Fruit fly (Drosophila melanogaster) whole organism, prepupa: ENCODE results near the gene elB.

Experiments
- Blimp-1 ChIP-seq: fragments of 200-800 bp; sonication (Bioruptor generic); optimal IDR thresholded peaks from 3 replicates; lab custom pipeline; 2017; ENCODE audit warnings: missing biosample characterization, missing genetic modification characterization, mild to moderate bottlenecking, moderate library complexity, missing genetic modification reagents
- CG10669 ChIP-seq: fragments of 200-800 bp; sonication (Bioruptor generic); optimal IDR thresholded peaks from 3 replicates; lab custom pipeline; 2018; ENCODE audit warnings: missing biosample characterization, mild to moderate bottlenecking, missing genetic modification characterization, moderate library complexity
- CG11294 ChIP-seq: fragments of 200-800 bp; sonication (Bioruptor generic); IDR thresholded peaks from 2 replicates; pipeline ENCODE4 v1.3.6; 2022; ENCODE audit warnings: missing biosample characterization, missing genetic modification characterization
- CG11762 ChIP-seq: fragments of 200-800 bp; sonication (Bioruptor generic); optimal IDR thresholded peaks from 3 replicates; lab custom pipeline; 2016; ENCODE audit warnings: missing biosample characterization, missing genetic modification characterization; ENCODE audit not compliant: insufficient read depth
- CG11902 ChIP-seq: fragments of 200-800 bp; sonication (Bioruptor generic); optimal IDR thresholded peaks from 3 replicates; lab custom pipeline; 2016; ENCODE audit warnings: missing biosample characterization, missing genetic modification characterization
- CG15336 ChIP-seq: fragments of 200-800 bp; sonication (Bioruptor generic); IDR thresholded peaks from 2 replicates; pipeline ENCODE4 v1.3.6; 2022; ENCODE audit warnings: missing biosample characterization, missing genetic modification characterization
- CG1621 ChIP-seq: fragments of 200-800 bp; sonication (Bioruptor generic); optimal IDR thresholded peaks from 3 replicates; lab custom pipeline; 2018; ENCODE audit warnings: missing biosample characterization, mild to moderate bottlenecking, missing genetic modification characterization
- CG16779 ChIP-seq: fragments of 200-800 bp; sonication (Bioruptor generic); optimal IDR thresholded peaks from 3 replicates; lab custom pipeline; 2017; ENCODE audit warnings: missing biosample characterization, mild to moderate bottlenecking, missing genetic modification characterization
- CG3032 ChIP-seq: fragments of 200-800 bp; optimal IDR thresholded peaks from 2 replicates; lab custom pipeline; 2019; ENCODE audit warnings: missing biosample characterization, mild to moderate bottlenecking, missing genetic modification characterization, moderate library complexity
- CG31627 ChIP-seq: fragments of 200-800 bp; sonication (Bioruptor generic); optimal IDR thresholded peaks from 3 replicates; lab custom pipeline; 2016; ENCODE audit warnings: missing biosample characterization, missing genetic modification characterization
- CG32006 ChIP-seq: fragments of 200-800 bp; sonication (Bioruptor generic); optimal IDR thresholded peaks from 3 replicates; lab custom pipeline; 2017; ENCODE audit warnings: missing biosample characterization, mild to moderate bottlenecking, missing genetic modification characterization
- CG34406 ChIP-seq: fragments of 200-800 bp; sonication (Bioruptor generic); optimal IDR thresholded peaks from 3 replicates; lab custom pipeline; 2016; ENCODE audit warnings: missing biosample characterization, missing genetic modification characterization
- CG4318 ChIP-seq: fragments of 200-800 bp; sonication (Bioruptor generic); optimal IDR thresholded peaks from 3 replicates; lab custom pipeline; 2017; ENCODE audit warnings: missing biosample characterization, mild to moderate bottlenecking, missing genetic modification characterization
- CG6163 ChIP-seq: fragments of 200-800 bp; sonication (Bioruptor generic); IDR thresholded peaks from 3 replicates; pipeline ENCODE4 v1.3.6; 2022; ENCODE audit warnings: missing biosample characterization, missing genetic modification characterization
- CG6792 ChIP-seq: fragments of 200-800 bp; sonication (Bioruptor generic); optimal IDR thresholded peaks from 3 replicates; lab custom pipeline; 2016; ENCODE audit warnings: missing biosample characterization, missing genetic modification characterization
- CG6854 ChIP-seq: fragments of 200-800 bp; sonication (Bioruptor generic); optimal IDR thresholded peaks from 2 replicates; lab custom pipeline; 2017; ENCODE audit warnings: missing biosample characterization, mild to moderate bottlenecking, missing genetic modification characterization
- CG7368 ChIP-seq: fragments of 200-800 bp; sonication (Bioruptor generic); optimal IDR thresholded peaks from 3 replicates; lab custom pipeline; 2016; ENCODE audit warnings: missing biosample characterization, missing genetic modification characterization
- CG8119 ChIP-seq: fragments of 200-800 bp; sonication (Bioruptor generic); IDR thresholded peaks from 3 replicates; pipeline ENCODE4 v1.3.6; 2022; ENCODE audit warnings: missing biosample characterization, missing genetic modification characterization
- CG8319 ChIP-seq: fragments of 200-800 bp; sonication (Bioruptor generic); optimal IDR thresholded peaks from 3 replicates; lab custom pipeline; 2016; ENCODE audit warnings: missing biosample characterization, missing genetic modification characterization
- Eip75B ChIP-seq: fragments of 200-800 bp; sonication (Bioruptor generic); optimal IDR thresholded peaks from 3 replicates; lab custom pipeline; 2016; ENCODE audit warnings: missing biosample characterization, missing genetic modification characterization
- Eip78C ChIP-seq: fragments of 200-800 bp; sonication (Bioruptor generic); peaks from one replicate; lab custom pipeline; 2016; ENCODE audit warnings: missing biosample characterization, missing genetic modification characterization
- Eip93F ChIP-seq: fragments of 200-800 bp; sonication (Bioruptor generic); optimal IDR thresholded peaks from 2 replicates; lab custom pipeline; 2016; ENCODE audit warnings: missing biosample characterization, mild to moderate bottlenecking, missing genetic modification characterization
- Ets21C ChIP-seq: fragments of 200-800 bp; sonication (Bioruptor generic); optimal IDR thresholded peaks from 3 replicates; lab custom pipeline; 2016; ENCODE audit warnings: missing biosample characterization, missing genetic modification characterization
- Gug ChIP-seq: fragments of 200-800 bp; sonication (Bioruptor generic); IDR thresholded peaks from 2 replicates; pipeline ENCODE4 v1.3.6; 2022; ENCODE audit warnings: missing biosample characterization, missing genetic modification characterization
- Hr38 ChIP-seq: sonication (Bioruptor generic); optimal IDR thresholded peaks from 2 replicates; lab custom pipeline; 2016; ENCODE audit warnings: missing biosample characterization, missing genetic modification characterization
- Hr39 ChIP-seq: fragments of 200-800 bp; sonication (Bioruptor generic); optimal IDR thresholded peaks from 2 replicates; lab custom pipeline; 2016; ENCODE audit warnings: missing biosample characterization, missing genetic modification characterization
- Hr4 ChIP-seq: fragments of 200-800 bp; sonication (Bioruptor generic); optimal IDR thresholded peaks from 3 replicates; lab custom pipeline; 2016; ENCODE audit warnings: missing biosample characterization, missing genetic modification characterization
- Lpt ChIP-seq: fragments of 200-800 bp; sonication (Bioruptor generic); optimal IDR thresholded peaks from 3 replicates; lab custom pipeline; 2016; ENCODE audit warnings: missing biosample characterization, missing genetic modification characterization
- Met ChIP-seq: fragments of 200-800 bp; sonication (Bioruptor generic); optimal IDR thresholded peaks from 3 replicates; lab custom pipeline; 2016; ENCODE audit warnings: missing biosample characterization, missing genetic modification characterization
- OdsH ChIP-seq: fragments of 200-800 bp; sonication (Bioruptor generic); optimal IDR thresholded peaks from 3 replicates; lab custom pipeline; 2016; ENCODE audit warnings: missing biosample characterization, missing genetic modification characterization
- Smox ChIP-seq: fragments of 200-800 bp; sonication (Bioruptor generic); optimal IDR thresholded peaks from 3 replicates; lab custom pipeline; 2016; ENCODE audit warnings: missing biosample characterization, missing genetic modification characterization
- Sox102F ChIP-seq: fragments of 200-800 bp; sonication (Bioruptor generic); optimal IDR thresholded peaks from 2 replicates; lab custom pipeline; 2016; ENCODE audit warnings: missing biosample characterization, mild to moderate bottlenecking, missing genetic modification characterization
- Sox14 ChIP-seq: fragments of 200-800 bp; sonication (Bioruptor generic); optimal IDR thresholded peaks from 3 replicates; lab custom pipeline; 2016; ENCODE audit warnings: missing biosample characterization, missing genetic modification characterization
- Sox15 ChIP-seq: fragments of 200-800 bp; sonication (Bioruptor generic); optimal IDR thresholded peaks from 3 replicates; lab custom pipeline; 2016; ENCODE audit warnings: missing biosample characterization, missing genetic modification characterization
- achi ChIP-seq: fragments of 200-800 bp; sonication (Bioruptor generic); optimal IDR thresholded peaks from 3 replicates; lab custom pipeline; 2016; ENCODE audit warnings: missing biosample characterization, missing genetic modification characterization
- acj6 ChIP-seq: fragments of 200-800 bp; sonication (Bioruptor generic); optimal IDR thresholded peaks from 3 replicates; lab custom pipeline; 2016; ENCODE audit warnings: missing biosample characterization, missing genetic modification characterization
- cyc ChIP-seq: fragments of 200-800 bp; sonication (Bioruptor generic); optimal IDR thresholded peaks from 3 replicates; lab custom pipeline; 2016; ENCODE audit warnings: missing biosample characterization, missing genetic modification characterization
- dsx ChIP-seq: fragments of 200-800 bp; optimal IDR thresholded peaks from 3 replicates; lab custom pipeline; 2019; ENCODE audit warnings: missing biosample characterization, mild to moderate bottlenecking, missing genetic modification characterization, moderate library complexity; ENCODE audit not compliant: poor library complexity, severe bottlenecking
- eg ChIP-seq: fragments of 200-800 bp; sonication (Bioruptor generic); IDR thresholded peaks from 3 replicates; pipeline ENCODE4 v1.3.6; 2022; ENCODE audit warnings: missing biosample characterization, missing genetic modification characterization
- esn ChIP-seq: fragments of 200-800 bp; sonication (Bioruptor generic); optimal IDR thresholded peaks from 2 replicates; lab custom pipeline; 2016; ENCODE audit warnings: missing biosample characterization, mild to moderate bottlenecking, missing genetic modification characterization, moderate library complexity
- fd59A ChIP-seq: fragments of 200-800 bp; sonication (Bioruptor generic); optimal IDR thresholded peaks from 2 replicates; lab custom pipeline; 2017; ENCODE audit warnings: missing biosample characterization, mild to moderate bottlenecking, missing genetic modification characterization, missing genetic modification reagents
- fd85E ChIP-seq: fragments of 200-800 bp; sonication (Bioruptor generic); optimal IDR thresholded peaks from 3 replicates; lab custom pipeline; 2016; ENCODE audit warnings: missing biosample characterization, missing genetic modification characterization
- fkh ChIP-seq: fragments of 200-800 bp; sonication (Bioruptor generic); optimal IDR thresholded peaks from 3 replicates; lab custom pipeline; 2017; ENCODE audit warnings: missing biosample characterization, mild to moderate bottlenecking, missing genetic modification characterization, moderate library complexity
- lz ChIP-seq: fragments of 200-800 bp; sonication (Bioruptor generic); optimal IDR thresholded peaks from 3 replicates; lab custom pipeline; 2016; ENCODE audit warnings: missing biosample characterization, missing genetic modification characterization
- net ChIP-seq: fragments of 200-800 bp; sonication (Bioruptor generic); optimal IDR thresholded peaks from 3 replicates; lab custom pipeline; 2016; ENCODE audit warnings: missing biosample characterization, missing genetic modification characterization
- pdm3 ChIP-seq: fragments of 200-800 bp; sonication (Bioruptor generic); optimal IDR thresholded peaks from 3 replicates; lab custom pipeline; 2016; ENCODE audit warnings: missing biosample characterization, missing genetic modification characterization
- svp ChIP-seq: fragments of 200-800 bp; sonication (Bioruptor generic); peaks from one replicate; lab custom pipeline; 2016; ENCODE audit warnings: missing biosample characterization, missing genetic modification characterization
- vri ChIP-seq: fragments of 200-800 bp; sonication (Bioruptor generic); optimal IDR thresholded peaks from 3 replicates; lab custom pipeline; 2016; ENCODE audit warnings: missing biosample characterization, mild to moderate bottlenecking, missing genetic modification characterization

The elB gene

DNA sequence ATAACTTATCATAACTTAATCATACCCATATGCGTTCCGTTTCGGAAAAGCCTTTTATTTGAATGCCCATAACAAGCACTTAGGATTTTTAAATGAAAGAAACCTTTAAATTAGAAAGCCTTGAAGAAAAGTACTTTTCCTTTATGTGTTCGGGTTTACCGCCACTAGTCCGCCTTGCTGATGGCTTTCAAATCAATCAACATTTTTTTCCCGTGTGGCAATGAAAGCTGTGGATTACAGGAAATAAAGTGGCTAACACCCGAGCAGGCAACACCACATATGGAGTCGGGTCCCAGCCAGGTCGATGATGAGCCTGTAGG, 38.6 kb downstream of the elB start (continued):
- TF ChIP-seq CG11902 (GFP tag; lab: Kevin White, UChicago) (no peak), Hr38 (no peak), Lpt (peak; percentile 45), CG8319 (GFP tag; lab: Kevin White, UChicago) (no peak), CG16779 (tag; lab: Kevin White, UChicago) (no peak), CG10669 (GFP tag; lab: Kevin White, UChicago) (peak; percentile 0), Sox14 (no peak), Met (GFP tag; lab: Kevin White, UChicago) (no peak), svp (GFP tag; lab: Kevin White, UChicago) (peak; percentile 44), CG31627 (peak; percentile 11), CG4318 (GFP tag; lab: Kevin White, UChicago) (peak; percentile 33), cyc (GFP tag; lab: Kevin White, UChicago) (no peak), fd85E (no peak), esn (no peak), Sox102F (GFP tag; lab: Kevin White, UChicago) (peak; percentile 2), Eip78C (peak; percentile 84), CG15336 (0 out of 2 replicates have a peak, but pooled peaks have one; percentile 46), CG3032 (tag; lab: Kevin White, UChicago) (no peak), OdsH (peak; percentile 13), Eip75B (GFP tag; lab: Kevin White, UChicago) (no peak), acj6 (GFP tag; lab: Kevin White, UChicago) (no peak)
- TF ChIP-seq, all 60 proteins: peak for 20

DNA sequence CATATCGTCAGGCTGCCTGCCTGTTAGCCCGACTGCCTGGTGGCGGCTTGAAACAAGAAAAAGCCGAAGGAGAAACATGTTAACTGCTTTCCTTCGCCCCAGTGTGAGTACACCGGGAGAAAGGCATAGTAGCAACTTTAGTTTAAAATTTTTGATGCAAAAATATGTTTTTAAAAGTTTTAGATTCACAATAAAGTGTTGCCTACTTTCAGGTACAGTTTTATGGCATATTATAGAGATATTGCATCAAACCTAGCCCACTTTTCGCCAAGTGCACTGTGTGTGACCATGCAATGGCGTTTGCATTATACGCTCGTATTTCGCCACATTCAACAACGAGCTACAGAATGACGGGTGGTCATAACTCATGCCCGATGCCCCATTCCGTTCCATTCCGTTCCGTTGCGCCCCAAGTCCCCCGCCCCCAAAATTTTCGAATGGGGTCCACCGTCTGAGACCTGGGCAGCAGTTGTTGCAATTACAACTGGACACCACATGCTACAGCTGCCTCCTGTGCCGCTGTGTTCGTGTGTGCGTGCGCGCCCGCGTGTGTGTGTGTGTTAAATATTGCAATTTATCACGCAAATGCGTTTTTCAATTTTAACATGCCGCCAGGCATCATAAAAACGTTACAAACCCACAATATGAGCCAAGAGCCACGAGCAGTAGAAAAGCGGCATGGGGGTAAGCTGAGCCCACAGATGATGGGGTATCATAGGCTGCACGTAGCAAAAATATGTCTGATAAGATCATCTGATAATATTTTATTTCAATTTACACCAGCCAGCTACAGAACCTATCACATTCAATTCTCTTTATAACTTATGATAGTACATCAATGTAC, 39.2 kb downstream of the elB start:
- TF ChIP-seq CG8119 (GFP tag; lab: Robert Waterston, UW) (peak; percentile 98), achi (GFP tag; lab: Kevin White, UChicago) (peak; percentile 93), Sox14 (peak; percentile 96), CG6163 (GFP tag; lab: Robert Waterston, UW) (peak; percentile 83), eg (GFP tag; lab: Robert Waterston, UW) (peak; percentile 98), CG11294 (GFP tag; lab: Robert Waterston, UW) (peak; percentile 91), CG3032 (tag; lab: Kevin White, UChicago) (peak; percentile 94), CG1621 (peak; percentile 93), Lpt (peak; percentile 94), Hr39 (peak; percentile 98), fkh (no peak), vri (GFP tag; lab: Kevin White, UChicago) (peak; percentile 92), fd59A (GFP tag; lab: Kevin White, UChicago) (peak; percentile 88), Eip75B (GFP tag; lab: Kevin White, UChicago) (peak; percentile 91), net (GFP tag; lab: Kevin White, UChicago) (peak; percentile 96), CG11762 (GFP tag; lab: Kevin White, UChicago) (peak; percentile 94), CG7368 (GFP tag; lab: Kevin White, UChicago) (peak; percentile 96), Sox15 (GFP tag; lab: Kevin White, UChicago) (peak; percentile 91), esn (peak; percentile 97), dsx (peak; percentile 55), CG6854 (GFP tag; lab: Kevin White, UChicago) (peak; percentile 96), svp (GFP tag; lab: Kevin White, UChicago) (peak; percentile 96), Hr4 (peak; percentile 88), CG32006 (peak; percentile 97), CG11902 (GFP tag; lab: Kevin White, UChicago) (peak; percentile 78), CG34406 (GFP tag; lab: Kevin White, UChicago) (peak; percentile 93), pdm3 (GFP tag; lab: Kevin White, UChicago) (peak; percentile 95), CG15336 (peak; percentile 98), Gug (GFP tag; lab: Robert Waterston, UW) (peak; percentile 94), Hr38 (peak; percentile 37), Smox (GFP tag; lab: Kevin White, UChicago) (peak; percentile 95), lz (GFP tag; lab: Kevin White, UChicago) (peak; percentile 96), CG8319 (GFP tag; lab: Kevin White, UChicago) (peak; percentile 92), Blimp-1 (GFP tag; lab: Kevin White, UChicago) (peak; percentile 89), Ets21C (peak; percentile 93), Eip93F (GFP tag; lab: Kevin White, UChicago) (peak; percentile 80), CG10669 (GFP tag; lab: Kevin White, UChicago) (peak; percentile 93), CG6792 (GFP tag; lab: Kevin White, UChicago) (peak; percentile 96), Eip78C (peak; percentile 95)
